Worm (Caenorhabditis elegans) whole organism, mixed stage, embryonic: Measurements from ENCODE around the gene cyp-33C7.

Experiments used
- M03D4.4 ChIP-seq: sonication (generic microtip); optimal IDR thresholded peaks from 2 replicates; lab custom pipeline; 2017; ENCODE audit warnings: mild to moderate bottlenecking, missing genetic modification characterization, missing compliant biosample characterization
- bed-3 ChIP-seq: fragments of 200-800 bp; sonication (Bioruptor generic); optimal IDR thresholded peaks from 3 replicates; lab custom pipeline; 2018; ENCODE audit warnings: mild to moderate bottlenecking, missing genetic modification characterization, moderate library complexity, missing compliant biosample characterization
- blmp-1 ChIP-seq: fragments of 150-350 bp; optimal IDR thresholded peaks from 2 replicates; lab custom pipeline; 2014; ENCODE audit warnings: missing biosample characterization, missing genetic modification characterization
- ceh-39 ChIP-seq: fragments of 150-350 bp; optimal IDR thresholded peaks from 2 replicates; lab custom pipeline; 2014; ENCODE audit warnings: missing biosample characterization, missing genetic modification characterization
- ceh-43 ChIP-seq: fragments of 200-800 bp; sonication (Bioruptor generic); optimal IDR thresholded peaks from 2 replicates; lab custom pipeline; 2018; ENCODE audit warnings: mild to moderate bottlenecking, missing genetic modification characterization, moderate library complexity, missing compliant biosample characterization
- ceh-83 ChIP-seq: fragments of 200-800 bp; sonication (Bioruptor generic); optimal IDR thresholded peaks from 2 replicates; lab custom pipeline; 2018; ENCODE audit warnings: mild to moderate bottlenecking, missing genetic modification characterization, missing compliant biosample characterization
- ces-1 ChIP-seq: fragments of 150-350 bp; optimal IDR thresholded peaks from 2 replicates; lab custom pipeline; 2014; ENCODE audit warnings: missing biosample characterization, missing genetic modification reagents, missing genetic modification characterization
- cnd-1 ChIP-seq: fragments of 200-800 bp; sonication (Bioruptor generic); optimal IDR thresholded peaks from 2 replicates; lab custom pipeline; 2018; ENCODE audit warnings: mild to moderate bottlenecking, missing genetic modification characterization, missing compliant biosample characterization
- elt-1 ChIP-seq: sonication (generic microtip); optimal IDR thresholded peaks from 2 replicates; lab custom pipeline; 2017; ENCODE audit warnings: missing genetic modification characterization, mild to moderate bottlenecking, missing compliant biosample characterization, antibody characterized with exemption, moderate library complexity, borderline replicate concordance; ENCODE audit not compliant: insufficient read depth
- elt-3 ChIP-seq: fragments of 150-350 bp; optimal IDR thresholded peaks from 2 replicates; lab custom pipeline; 2014; ENCODE audit warnings: missing biosample characterization, missing genetic modification characterization
- flh-1 ChIP-seq: fragments of 200-800 bp; sonication (Bioruptor generic); optimal IDR thresholded peaks from 2 replicates; lab custom pipeline; 2018; ENCODE audit warnings: mild to moderate bottlenecking, missing genetic modification characterization, moderate library complexity, missing compliant biosample characterization
- ham-2 ChIP-seq: fragments of 200-800 bp; sonication (Bioruptor generic); optimal IDR thresholded peaks from 2 replicates; lab custom pipeline; 2018; ENCODE audit warnings: mild to moderate bottlenecking, missing genetic modification characterization, missing compliant biosample characterization
- hlh-1 ChIP-seq: fragments of 150-350 bp; optimal IDR thresholded peaks from 2 replicates; lab custom pipeline; 2014; ENCODE audit warnings: missing biosample characterization, missing genetic modification reagents, missing genetic modification characterization
- lin-13 ChIP-seq: fragments of 150-350 bp; optimal IDR thresholded peaks from 2 replicates; lab custom pipeline; 2014; ENCODE audit warnings: missing biosample characterization, missing genetic modification characterization
- lin-32 ChIP-seq: fragments of 200-800 bp; sonication (Bioruptor generic); optimal IDR thresholded peaks from 2 replicates; lab custom pipeline; 2018; ENCODE audit warnings: mild to moderate bottlenecking, missing genetic modification characterization, missing compliant biosample characterization
- mab-5 ChIP-seq: fragments of 150-350 bp; optimal IDR thresholded peaks from 2 replicates; lab custom pipeline; 2014; ENCODE audit warnings: missing biosample characterization, missing genetic modification characterization
- mls-2 ChIP-seq: sonication (generic microtip); optimal IDR thresholded peaks from 2 replicates; lab custom pipeline; 2016; ENCODE audit warnings: mild to moderate bottlenecking, missing genetic modification characterization, moderate library complexity, missing compliant biosample characterization
- nhr-12 ChIP-seq: fragments of 150-350 bp; optimal IDR thresholded peaks from 2 replicates; lab custom pipeline; 2014; ENCODE audit warnings: missing biosample characterization, missing genetic modification characterization
- nhr-2 ChIP-seq: fragments of 150-350 bp; optimal IDR thresholded peaks from 2 replicates; lab custom pipeline; 2014; ENCODE audit warnings: missing biosample characterization, missing genetic modification characterization
- nhr-237 ChIP-seq: fragments of 150-350 bp; optimal IDR thresholded peaks from 2 replicates; lab custom pipeline; 2014; ENCODE audit warnings: missing biosample characterization, missing genetic modification characterization
- nhr-28 ChIP-seq: fragments of 150-350 bp; optimal IDR thresholded peaks from 2 replicates; lab custom pipeline; 2014; ENCODE audit warnings: missing biosample characterization, missing genetic modification characterization
- nhr-76 ChIP-seq: sonication (generic microtip); optimal IDR thresholded peaks from 2 replicates; lab custom pipeline; 2017; ENCODE audit warnings: missing biosample characterization, missing genetic modification characterization
- pha-4 ChIP-seq: fragments of 150-350 bp; optimal IDR thresholded peaks from 2 replicates; lab custom pipeline; 2018; ENCODE audit warnings: missing biosample characterization, missing genetic modification reagents, missing genetic modification characterization
- sem-2 ChIP-seq: fragments of 200-800 bp; sonication (Bioruptor generic); optimal IDR thresholded peaks from 2 replicates; lab custom pipeline; 2018; ENCODE audit warnings: mild to moderate bottlenecking, missing genetic modification characterization, missing compliant biosample characterization
- snpc-4 ChIP-seq: fragments of 150-350 bp; optimal IDR thresholded peaks from 2 replicates; lab custom pipeline; 2014; ENCODE audit warnings: missing biosample characterization, missing genetic modification characterization
- sptf-1 ChIP-seq: sonication (generic microtip); optimal IDR thresholded peaks from 2 replicates; lab custom pipeline; 2017; ENCODE audit warnings: mild to moderate bottlenecking, missing genetic modification characterization, moderate library complexity, missing compliant biosample characterization
- tbx-8 ChIP-seq: fragments of 200-800 bp; sonication (Bioruptor generic); optimal IDR thresholded peaks from 2 replicates; lab custom pipeline; 2018; ENCODE audit warnings: mild to moderate bottlenecking, missing genetic modification characterization, moderate library complexity, missing compliant biosample characterization
- unc-39 ChIP-seq: fragments of 150-350 bp; optimal IDR thresholded peaks from 2 replicates; lab custom pipeline; 2014; ENCODE audit warnings: missing biosample characterization, missing genetic modification characterization
- zip-8 ChIP-seq: fragments of 150-350 bp; optimal IDR thresholded peaks from 2 replicates; lab custom pipeline; 2014; ENCODE audit warnings: missing biosample characterization, missing genetic modification characterization
- ztf-11 ChIP-seq: fragments of 150-350 bp; optimal IDR thresholded peaks from 2 replicates; lab custom pipeline; 2014; ENCODE audit warnings: missing biosample characterization, missing genetic modification characterization

Gene cyp-33C7

ce11 chrV:2235848-2236247 lies 14.5 kb upstream of the cyp-33C7 start, which contains the start of gene cyp-33C4:
Gene cyp-33C4, plus strand, starts transcription at chrV:2236140.
- no peak for TF ChIP-seq snpc-4
- TF ChIP-seq pha-4 (tag; lab: Kevin White, UChicago): no peak
- no peak for TF ChIP-seq nhr-237
- TF ChIP-seq hlh-1 (tag; lab: Kevin White, UChicago): no peak

ce11 chrV:2238012-2238411 lies 12.3 kb upstream of the cyp-33C7 start:
- TF ChIP-seq lin-13 (no peak), ztf-11 (no peak), zip-8 (no peak), nhr-2 (tag; lab: Kevin White, UChicago) (no peak), elt-3 (tag; lab: Kevin White, UChicago) (no peak), lin-32 (no peak), sptf-1 (tag; lab: Kevin White, UChicago) (no peak), pha-4 (tag; lab: Kevin White, UChicago) (no peak), M03D4.4 (tag; lab: Kevin White, UChicago) (no peak)
- TF ChIP-seq, all 35 proteins: peak for 0

- no peak for TF ChIP-seq nhr-2 (tag; lab: Kevin White, UChicago)
- TF ChIP-seq ceh-39 (tag; lab: Kevin White, UChicago): no peak
- no peak for TF ChIP-seq lin-13
- no peak for TF ChIP-seq bed-3 (GFP tag; lab: Kevin White, UChicago)
- TF ChIP-seq tbx-8 (GFP tag; lab: Kevin White, UChicago): no peak
- no peak for TF ChIP-seq hlh-1 (tag; lab: Kevin White, UChicago)
- no peak for TF ChIP-seq ceh-83 (GFP tag; lab: Kevin White, UChicago)
- no peak for TF ChIP-seq flh-1 (GFP tag; lab: Kevin White, UChicago)
- no peak for TF ChIP-seq nhr-76 (tag; lab: Kevin White, UChicago)
- TF ChIP-seq snpc-4: no peak
- no peak for TF ChIP-seq sptf-1 (tag; lab: Kevin White, UChicago)
- TF ChIP-seq ceh-43 (GFP tag; lab: Kevin White, UChicago): no peak
- no peak for TF ChIP-seq pha-4 (tag; lab: Kevin White, UChicago)
- TF ChIP-seq elt-3 (tag; lab: Kevin White, UChicago): no peak
- TF ChIP-seq elt-1: no peak
- TF ChIP-seq ham-2 (GFP tag; lab: Kevin White, UChicago): no peak
- TF ChIP-seq nhr-12 (tag; lab: Kevin White, UChicago): no peak
- TF ChIP-seq unc-39: no peak
- no peak for TF ChIP-seq nhr-237
- TF ChIP-seq cnd-1 (tag; lab: Kevin White, UChicago): no peak
These were observed 7.7 kb upstream of the cyp-33C7 start, which contains the start of gene cyp-33C3 for ce11 chrV:2242630-2243029. Gene cyp-33C3, plus strand, starts transcription at chrV:2242778.

ce11 chrV:2244751-2245150 lies 5.6 kb upstream of the cyp-33C7 start, which contains the start of gene cyp-33C5:
Gene cyp-33C5, plus strand, starts transcription at chrV:2245004.
- TF ChIP-seq ces-1 (GFP tag; lab: Kevin White, UChicago) (no peak), nhr-237 (no peak)

ce11 chrV:2249310-2249709 lies 1.0 kb upstream of the cyp-33C7 start, which contains the start of gene cyp-33C6:
Gene cyp-33C6, minus strand, starts transcription at chrV:2249410.
- TF ChIP-seq tbx-8 (GFP tag; lab: Kevin White, UChicago) (no peak), flh-1 (GFP tag; lab: Kevin White, UChicago) (no peak), ceh-83 (GFP tag; lab: Kevin White, UChicago) (no peak), nhr-12 (tag; lab: Kevin White, UChicago) (no peak), nhr-28 (tag; lab: Kevin White, UChicago) (no peak), sem-2 (no peak), nhr-237 (no peak), mls-2 (no peak), unc-39 (no peak), ceh-39 (tag; lab: Kevin White, UChicago) (no peak), mab-5 (tag; lab: Kevin White, UChicago) (no peak), blmp-1 (tag; lab: Kevin White, UChicago) (no peak), ces-1 (GFP tag; lab: Kevin White, UChicago) (no peak)

ce11 chrV:2251774-2252173 lies 1.4 kb downstream of the cyp-33C7 start:
- TF ChIP-seq lin-32: no peak
